Fruit fly (Drosophila melanogaster) whole organism, embryonic: ENCODE data around the gene r-l.

ENCODE experiments used
- Abd-B ChIP-seq: fragments of 200-800 bp; sonication (Bioruptor generic); optimal IDR thresholded peaks from 2 replicates; lab custom pipeline; 2018; ENCODE audit warnings: missing biosample characterization, mild to moderate bottlenecking, missing genetic modification characterization, moderate library complexity
- Antp ChIP-seq: fragments of 200-800 bp; sonication (Bioruptor generic); optimal IDR thresholded peaks from 3 replicates; lab custom pipeline; 2016; ENCODE audit warnings: missing biosample characterization, missing genetic modification characterization
- Atf3 ChIP-seq: fragments of 200-800 bp; sonication (Bioruptor generic); optimal IDR thresholded peaks from 3 replicates; lab custom pipeline; 2016; ENCODE audit warnings: missing biosample characterization, missing genetic modification characterization
- CG10654 ChIP-seq: fragments of 200-800 bp; sonication (Bioruptor generic); optimal IDR thresholded peaks from 2 replicates; lab custom pipeline; 2016; ENCODE audit warnings: missing biosample characterization, missing genetic modification characterization
- CG10959 ChIP-seq: fragments of 200-800 bp; sonication (Bioruptor generic); IDR thresholded peaks from 2 replicates; pipeline ENCODE4 v1.3.6; 2022; ENCODE audit warnings: missing biosample characterization, missing genetic modification characterization
- CG11696 ChIP-seq: fragments of 200-800 bp; sonication (Bioruptor generic); IDR thresholded peaks from 2 replicates; pipeline ENCODE4 v1.3.6; 2022; ENCODE audit warnings: missing biosample characterization, missing genetic modification characterization
- CG15479 ChIP-seq: fragments of 200-800 bp; sonication (Bioruptor generic); optimal IDR thresholded peaks from 3 replicates; lab custom pipeline; 2019; ENCODE audit warnings: missing biosample characterization, mild to moderate bottlenecking, missing genetic modification characterization, moderate library complexity
- CG17385 ChIP-seq: fragments of 200-800 bp; sonication (Bioruptor generic); optimal IDR thresholded peaks from 3 replicates; lab custom pipeline; 2018; ENCODE audit warnings: missing biosample characterization, mild to moderate bottlenecking, missing genetic modification characterization
- CG17802 ChIP-seq: fragments of 200-800 bp; sonication (Bioruptor generic); optimal IDR thresholded peaks from 2 replicates; lab custom pipeline; 2018; ENCODE audit warnings: missing biosample characterization, mild to moderate bottlenecking, missing genetic modification characterization, moderate library complexity
- CG17829 ChIP-seq: fragments of 200-800 bp; optimal IDR thresholded peaks from 2 replicates; lab custom pipeline; 2019; ENCODE audit warnings: missing biosample characterization, mild to moderate bottlenecking, missing genetic modification characterization, moderate library complexity
- CG18011 ChIP-seq: fragments of 200-800 bp; sonication (Bioruptor generic); optimal IDR thresholded peaks from 2 replicates; lab custom pipeline; 2017; ENCODE audit warnings: missing biosample characterization, missing genetic modification characterization, mild to moderate bottlenecking, moderate library complexity, missing genotype
- CG18764 ChIP-seq: fragments of 200-800 bp; sonication (Bioruptor generic); optimal IDR thresholded peaks from 3 replicates; lab custom pipeline; 2016; ENCODE audit warnings: missing biosample characterization, missing genetic modification characterization
- CG2199 ChIP-seq: fragments of 200-800 bp; sonication (Bioruptor generic); IDR thresholded peaks from 3 replicates; pipeline ENCODE4 v1.3.6; 2022; ENCODE audit warnings: missing biosample characterization, missing genetic modification characterization
- CG2678 ChIP-seq: fragments of 200-800 bp; sonication (Bioruptor generic); optimal IDR thresholded peaks from 3 replicates; lab custom pipeline; 2019; ENCODE audit warnings: missing biosample characterization, mild to moderate bottlenecking, missing genetic modification characterization, moderate library complexity
- CG30020 ChIP-seq: fragments of 200-800 bp; optimal IDR thresholded peaks from 2 replicates; lab custom pipeline; 2019; ENCODE audit warnings: missing biosample characterization, mild to moderate bottlenecking, missing genetic modification characterization, moderate library complexity
- CG3065 ChIP-seq: fragments of 200-800 bp; sonication (Bioruptor generic); optimal IDR thresholded peaks from 2 replicates; lab custom pipeline; 2016; ENCODE audit warnings: missing biosample characterization, missing genetic modification characterization
- CG32532 ChIP-seq: fragments of 200-800 bp; sonication (Bioruptor generic); IDR thresholded peaks from 2 replicates; pipeline ENCODE4 v1.3.6; 2022; ENCODE audit warnings: missing biosample characterization, missing genetic modification characterization
- CG33557 ChIP-seq: fragments of 200-800 bp; sonication (Bioruptor generic); optimal IDR thresholded peaks from 2 replicates; lab custom pipeline; 2019; ENCODE audit warnings: missing biosample characterization, mild to moderate bottlenecking, missing genetic modification characterization, moderate library complexity
- CG4617 ChIP-seq: fragments of 200-800 bp; sonication (Bioruptor generic); optimal IDR thresholded peaks from 3 replicates; lab custom pipeline; 2016; ENCODE audit warnings: missing biosample characterization, missing genetic modification characterization, borderline replicate concordance
- CG6813 ChIP-seq: fragments of 200-800 bp; sonication (Bioruptor generic); optimal IDR thresholded peaks from 2 replicates; lab custom pipeline; 2017; ENCODE audit warnings: missing biosample characterization, missing genetic modification characterization, mild to moderate bottlenecking, moderate library complexity, missing genetic modification reagents
- Chrac-16 ChIP-seq: fragments of 200-800 bp; sonication (Bioruptor generic); optimal IDR thresholded peaks from 3 replicates; lab custom pipeline; 2016; ENCODE audit warnings: missing biosample characterization, missing genetic modification characterization
- Doc2 ChIP-seq: fragments of 200-800 bp; sonication (Bioruptor generic); IDR thresholded peaks from 2 replicates; pipeline ENCODE4 v1.3.6; 2022; ENCODE audit warnings: missing biosample characterization, missing genetic modification characterization
- Fer2 ChIP-seq: fragments of 200-800 bp; sonication (Bioruptor generic); optimal IDR thresholded peaks from 2 replicates; lab custom pipeline; 2018; ENCODE audit warnings: missing biosample characterization, mild to moderate bottlenecking, missing genetic modification characterization, moderate library complexity
- H2.0 ChIP-seq: fragments of 200-800 bp; sonication (Bioruptor generic); IDR thresholded peaks from 2 replicates; pipeline ENCODE4 v1.3.6; 2022; ENCODE audit warnings: missing biosample characterization, missing genetic modification characterization
- HHEX ChIP-seq: fragments of 200-800 bp; sonication (Bioruptor generic); optimal IDR thresholded peaks from 3 replicates; lab custom pipeline; 2017; ENCODE audit warnings: missing biosample characterization, mild to moderate bottlenecking, missing genetic modification characterization, missing genetic modification reagents
- Hey ChIP-seq: fragments of 200-800 bp; sonication (Bioruptor generic); optimal IDR thresholded peaks from 3 replicates; lab custom pipeline; 2018; ENCODE audit warnings: missing biosample characterization, mild to moderate bottlenecking, missing genetic modification characterization
- NFAT ChIP-seq: fragments of 200-800 bp; sonication (Bioruptor generic); IDR thresholded peaks from 2 replicates; pipeline ENCODE4 v1.3.6; 2022; ENCODE audit warnings: missing biosample characterization, missing genetic modification characterization
- Ravus ChIP-seq: fragments of 200-800 bp; sonication (Bioruptor generic); IDR thresholded peaks from 2 replicates; pipeline ENCODE4 v1.3.6; 2022; ENCODE audit warnings: missing biosample characterization, missing genetic modification characterization
- Sry-δ ChIP-seq: fragments of 200-800 bp; sonication (Bioruptor generic); optimal IDR thresholded peaks from 2 replicates; lab custom pipeline; 2016; ENCODE audit warnings: missing biosample characterization, missing genetic modification characterization
- ac ChIP-seq: fragments of 200-800 bp; sonication (Bioruptor generic); optimal IDR thresholded peaks from 3 replicates; lab custom pipeline; 2017; ENCODE audit warnings: missing biosample characterization, mild to moderate bottlenecking, missing genetic modification characterization
- ash1 ChIP-seq: fragments of 200-800 bp; sonication (Bioruptor generic); optimal IDR thresholded peaks from 2 replicates; lab custom pipeline; 2018; ENCODE audit warnings: missing biosample characterization, mild to moderate bottlenecking, missing genetic modification characterization
- az2 ChIP-seq: fragments of 200-800 bp; sonication (Bioruptor generic); optimal IDR thresholded peaks from 3 replicates; lab custom pipeline; 2016; ENCODE audit warnings: missing biosample characterization, missing genetic modification characterization
- bbx ChIP-seq: fragments of 200-800 bp; sonication (Bioruptor generic); IDR thresholded peaks from 2 replicates; pipeline ENCODE4 v1.3.6; 2022; ENCODE audit warnings: missing biosample characterization, missing genetic modification characterization; ENCODE audit not compliant: partially characterized antibody
- cad ChIP-seq: fragments of >200 bp; optimal IDR thresholded peaks from 2 replicates; lab custom pipeline; 2017; ENCODE audit warnings: missing biosample characterization, missing genetic modification characterization
- cas ChIP-seq: fragments of 200-800 bp; sonication (Bioruptor generic); IDR thresholded peaks from 2 replicates; pipeline ENCODE4 v1.3.6; 2022; ENCODE audit warnings: missing biosample characterization, missing genetic modification characterization
- chn ChIP-seq: fragments of 200-800 bp; sonication (Bioruptor generic); optimal IDR thresholded peaks from 2 replicates; lab custom pipeline; 2016; ENCODE audit warnings: missing biosample characterization, missing genetic modification characterization
- dan ChIP-seq: fragments of 200-800 bp; sonication (Bioruptor generic); IDR thresholded peaks from 2 replicates; pipeline ENCODE4 v1.3.6; 2022; ENCODE audit warnings: missing biosample characterization, missing genetic modification characterization
- dpn ChIP-seq, 2 experiments: fragments of 200-800 bp; sonication (Bioruptor generic); optimal IDR thresholded peaks; 3 replicates each; lab custom pipeline; 2016; ENCODE audit warnings: missing biosample characterization in 2 of 2, missing genetic modification characterization in 2 of 2
- eyg ChIP-seq: fragments of 200-800 bp; sonication (Bioruptor generic); optimal IDR thresholded peaks from 3 replicates; lab custom pipeline; 2016; ENCODE audit warnings: missing biosample characterization, missing genetic modification characterization
- fd3F ChIP-seq: fragments of 200-800 bp; sonication (Bioruptor generic); optimal IDR thresholded peaks from 2 replicates; lab custom pipeline; 2018; ENCODE audit warnings: missing biosample characterization, mild to moderate bottlenecking, missing genetic modification characterization, moderate library complexity
- grau ChIP-seq: fragments of 200-800 bp; optimal IDR thresholded peaks from 3 replicates; lab custom pipeline; 2019; ENCODE audit warnings: missing biosample characterization, mild to moderate bottlenecking, missing genetic modification characterization, moderate library complexity
- her ChIP-seq: fragments of 200-800 bp; sonication (Bioruptor generic); optimal IDR thresholded peaks from 2 replicates; lab custom pipeline; 2016; ENCODE audit warnings: missing biosample characterization, missing genetic modification characterization
- jumu ChIP-seq: fragments of 200-800 bp; sonication (Bioruptor generic); optimal IDR thresholded peaks from 3 replicates; lab custom pipeline; 2016; ENCODE audit warnings: missing biosample characterization, missing genetic modification characterization
- knrl ChIP-seq: fragments of 200-800 bp; sonication (Bioruptor generic); IDR thresholded peaks from 3 replicates; pipeline ENCODE4 v1.3.6; 2022; ENCODE audit warnings: missing biosample characterization, missing genetic modification characterization; ENCODE audit not compliant: partially characterized antibody
- mld ChIP-seq: fragments of 200-800 bp; sonication (Bioruptor generic); IDR thresholded peaks from 3 replicates; pipeline ENCODE4 v1.3.6; 2022; ENCODE audit warnings: missing biosample characterization, missing genetic modification characterization; ENCODE audit not compliant: partially characterized antibody
- pan ChIP-seq, 4 experiments: fragments of >200 bp in 3 of 4; fragments of 200-800 bp in 1 of 4; sonication (Bioruptor generic) in 1 of 4; optimal IDR thresholded peaks in 3 of 4; IDR thresholded peaks in 1 of 4; 2 replicates each; pipeline versions ENCODE4 v1.3.6 to Lab custom; 2017 to 2022; ENCODE audit warnings: missing biosample characterization in 2 of 4, missing genetic modification characterization in 2 of 4, mixed read lengths in 1 of 4
- pros ChIP-seq: fragments of 200-800 bp; sonication (Bioruptor generic); optimal IDR thresholded peaks from 3 replicates; lab custom pipeline; 2019; ENCODE audit warnings: missing biosample characterization, mild to moderate bottlenecking, missing genetic modification characterization, moderate library complexity
- shn ChIP-seq: fragments of 200-800 bp; sonication (Bioruptor generic); optimal IDR thresholded peaks from 3 replicates; lab custom pipeline; 2016; ENCODE audit warnings: missing biosample characterization, missing genetic modification characterization
- tio ChIP-seq: fragments of 200-800 bp; sonication (Bioruptor generic); optimal IDR thresholded peaks from 2 replicates; lab custom pipeline; 2017; ENCODE audit warnings: missing biosample characterization, missing genetic modification characterization, inconsistent platforms

The r-l gene

DNA sequence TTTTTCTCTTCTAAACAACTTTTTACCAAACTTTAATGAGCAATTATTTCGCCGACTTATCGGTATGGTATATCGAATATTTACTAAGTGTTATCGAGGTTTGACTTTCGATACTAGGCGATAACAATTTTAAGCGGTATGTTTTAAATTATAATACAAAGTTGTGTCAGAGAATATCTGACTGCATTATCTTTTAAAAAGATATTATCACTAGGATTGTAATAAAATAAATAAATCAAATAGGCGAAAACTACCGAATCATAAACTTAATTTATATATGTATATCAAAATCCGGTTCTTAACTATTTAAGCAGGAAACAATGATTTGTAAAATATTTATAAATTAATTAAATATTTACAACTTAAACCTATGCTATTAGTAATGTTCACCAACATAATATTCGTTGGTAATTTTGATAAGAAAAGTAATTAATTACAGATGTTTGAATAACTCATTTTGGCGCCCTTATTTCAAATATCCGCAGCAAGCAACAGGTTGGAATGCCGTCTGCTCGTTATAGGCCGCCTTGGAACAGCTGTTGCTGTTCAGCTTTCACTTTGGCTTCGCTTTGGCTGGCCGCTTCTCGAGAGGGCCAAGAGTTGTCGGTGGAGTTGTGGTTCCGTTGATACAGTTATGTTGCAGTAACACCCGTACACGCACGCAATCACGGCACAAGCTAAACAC lies 34.9 kb upstream of the r-l start, which contains the start of the genes Sec15 and rtet (continued):
- no peak for TF ChIP-seq fd3F (GFP tag; lab: Kevin White, UChicago)
- peak; percentile 67; the same call in 1 of the 2 replicates for TF ChIP-seq CG32532
- peak; percentile 46; the same call in 1 of the 3 replicates for TF ChIP-seq mld (GFP tag; lab: Robert Waterston, UW)
- peak in 1 of 2 experiments; percentile 72 for TF ChIP-seq dpn (GFP tag; optimal IDR thresholded peaks at IDR 0.05; lab: Kevin White, UChicago)
- peak; percentile 47 for TF ChIP-seq Chrac-16 (GFP tag; lab: Kevin White, UChicago)
- no peak for TF ChIP-seq Doc2 (GFP tag; lab: Robert Waterston, UW)
- no peak for TF ChIP-seq CG11696 (GFP tag; lab: Robert Waterston, UW)
- TF ChIP-seq CG2199 (GFP tag; lab: Robert Waterston, UW): no peak
- TF ChIP-seq Ravus (GFP tag; lab: Robert Waterston, UW): no peak
- no peak for TF ChIP-seq dan (GFP tag; lab: Robert Waterston, UW)
- TF ChIP-seq CG10959: no peak
- no peak for TF ChIP-seq cad (GFP tag; lab: Kevin White, UChicago)
- peak; percentile 15 for TF ChIP-seq CG30020 (tag; lab: Kevin White, UChicago)
- TF ChIP-seq HHEX: peak; percentile 37
- no peak for TF ChIP-seq her
- TF ChIP-seq ac (GFP tag; lab: Kevin White, UChicago): no peak
- no peak for TF ChIP-seq cas
- TF ChIP-seq CG17802 (tag; lab: Kevin White, UChicago): peak; percentile 49
- TF ChIP-seq jumu: no peak
- TF ChIP-seq NFAT: peak; percentile 48; the same call in 1 of the 2 replicates
- peak; percentile 27 for TF ChIP-seq Fer2 (tag; lab: Kevin White, UChicago)
- peak; percentile 71 for TF ChIP-seq grau (tag; lab: Kevin White, UChicago)
- TF ChIP-seq ash1 (GFP tag; lab: Kevin White, UChicago): no peak
- peak; percentile 46 for TF ChIP-seq CG17385 (GFP tag; lab: Kevin White, UChicago)
- peak; percentile 22 for TF ChIP-seq Sry-δ (GFP tag; lab: Kevin White, UChicago)
- TF ChIP-seq Abd-B (GFP tag; lab: Kevin White, UChicago): peak; percentile 35
- TF ChIP-seq CG6813 (GFP tag; lab: Kevin White, UChicago): no peak
- TF ChIP-seq CG33557 (GFP tag; lab: Kevin White, UChicago): peak; percentile 44
- peak; percentile 67 for TF ChIP-seq H2.0 (GFP tag; lab: Robert Waterston, UW)
- peak; percentile 15 for TF ChIP-seq chn (GFP tag; lab: Kevin White, UChicago)
- TF ChIP-seq CG3065 (GFP tag; lab: Kevin White, UChicago): no peak
- peak; percentile 60 for TF ChIP-seq bbx (GFP tag; lab: Robert Waterston, UW)
- TF ChIP-seq Atf3 (GFP tag; lab: Kevin White, UChicago): no peak
- TF ChIP-seq eyg: no peak
- no peak for TF ChIP-seq Hey
- TF ChIP-seq pros (GFP tag; lab: Kevin White, UChicago): no peak
- peak; percentile 73; the same call in 2 of the 3 replicates for TF ChIP-seq knrl (GFP tag; lab: Robert Waterston, UW)
- TF ChIP-seq CG17829 (tag; lab: Kevin White, UChicago): peak; percentile 67
- TF ChIP-seq CG18011 (GFP tag; lab: Kevin White, UChicago): peak; percentile 17
- no peak for TF ChIP-seq CG2678 (tag; lab: Kevin White, UChicago)
- TF ChIP-seq az2 (GFP tag; lab: Kevin White, UChicago): peak; percentile 33
- TF ChIP-seq CG15479: no peak
- peak; percentile 40 for TF ChIP-seq CG10654
- TF ChIP-seq shn (GFP tag; lab: Kevin White, UChicago): no peak
- peak; percentile 78 for TF ChIP-seq CG18764 (GFP tag; lab: Kevin White, UChicago)
- no peak for TF ChIP-seq tio
- TF ChIP-seq pan (optimal IDR thresholded peaks at IDR 0.05; lab: Kevin White, UChicago): no peak
- peak in 1 of 2 experiments; percentile 54 for TF ChIP-seq pan (GFP tag; optimal IDR thresholded peaks at IDR 0.05 in 1 of 2, IDR thresholded peaks at IDR 0.05 in 1 of 2)
- TF ChIP-seq Antp (GFP tag; lab: Kevin White, UChicago): no peak
- peak; percentile 17 for TF ChIP-seq CG4617 (GFP tag; lab: Kevin White, UChicago)
